Fruit fly (Drosophila melanogaster) whole organism, embryonic: ENCODE results near the gene CG10470.

Experiments
- Abd-B ChIP-seq: fragments of 200-800 bp; sonication (Bioruptor generic); optimal IDR thresholded peaks from 2 replicates; lab custom pipeline; 2018; ENCODE audit warnings: missing biosample characterization, mild to moderate bottlenecking, missing genetic modification characterization, moderate library complexity
- Ada2b ChIP-seq: fragments of 200-800 bp; sonication (Bioruptor generic); IDR thresholded peaks from 2 replicates; pipeline ENCODE4 v1.3.6; 2022; ENCODE audit warnings: missing biosample characterization, missing genetic modification characterization
- Bgb ChIP-seq: fragments of 200-800 bp; sonication (Bioruptor generic); IDR thresholded peaks from 2 replicates; pipeline ENCODE4 v1.3.6; 2022; ENCODE audit warnings: missing biosample characterization, missing genetic modification characterization; ENCODE audit not compliant: partially characterized antibody
- CG10366 ChIP-seq: fragments of 200-800 bp; sonication (Bioruptor generic); IDR thresholded peaks from 2 replicates; pipeline ENCODE4 v1.3.6; 2022; ENCODE audit warnings: missing biosample characterization, missing genetic modification characterization
- CG11093 ChIP-seq: fragments of 200-800 bp; sonication (Bioruptor generic); IDR thresholded peaks from 3 replicates; pipeline ENCODE4 v1.3.6; 2022; ENCODE audit warnings: missing biosample characterization, missing genetic modification characterization
- CG14014 ChIP-seq: fragments of 200-800 bp; sonication (Bioruptor generic); IDR thresholded peaks from 2 replicates; pipeline ENCODE4 v1.3.6; 2022; ENCODE audit warnings: missing biosample characterization, missing genetic modification characterization
- CG14667 ChIP-seq: fragments of 200-800 bp; sonication (Bioruptor generic); IDR thresholded peaks from 2 replicates; pipeline ENCODE4 v1.3.6; 2022; ENCODE audit warnings: missing biosample characterization, missing genetic modification characterization
- CG14860 ChIP-seq: fragments of 200-800 bp; sonication (Bioruptor generic); IDR thresholded peaks from 3 replicates; pipeline ENCODE4 v1.3.6; 2022; ENCODE audit warnings: missing biosample characterization, missing genetic modification characterization; ENCODE audit not compliant: partially characterized antibody
- CG15479 ChIP-seq: fragments of 200-800 bp; sonication (Bioruptor generic); optimal IDR thresholded peaks from 3 replicates; lab custom pipeline; 2019; ENCODE audit warnings: missing biosample characterization, mild to moderate bottlenecking, missing genetic modification characterization, moderate library complexity
- CG17361 ChIP-seq: fragments of 200-800 bp; sonication (Bioruptor generic); IDR thresholded peaks from 3 replicates; pipeline ENCODE4 v1.3.6; 2022; ENCODE audit warnings: missing biosample characterization, missing genetic modification characterization
- CG4854 ChIP-seq: fragments of 200-800 bp; sonication (Bioruptor generic); optimal IDR thresholded peaks from 2 replicates; lab custom pipeline; 2016; ENCODE audit warnings: missing biosample characterization, missing genetic modification characterization, inconsistent platforms
- CG6854 ChIP-seq: fragments of 200-800 bp; sonication (Bioruptor generic); optimal IDR thresholded peaks from 3 replicates; lab custom pipeline; 2017; ENCODE audit warnings: missing biosample characterization, mild to moderate bottlenecking, missing genetic modification characterization
- CG7839 ChIP-seq: fragments of 200-800 bp; sonication (Bioruptor generic); optimal IDR thresholded peaks from 3 replicates; lab custom pipeline; 2018; ENCODE audit warnings: missing biosample characterization, mild to moderate bottlenecking, missing genetic modification characterization, moderate library complexity
- CG7987 ChIP-seq: fragments of 200-800 bp; sonication (Bioruptor generic); optimal IDR thresholded peaks from 2 replicates; lab custom pipeline; 2018; ENCODE audit warnings: missing biosample characterization, mild to moderate bottlenecking, missing genetic modification characterization, moderate library complexity
- CG8281 ChIP-seq: fragments of 200-800 bp; sonication (Bioruptor generic); optimal IDR thresholded peaks from 2 replicates; lab custom pipeline; 2018; ENCODE audit warnings: missing biosample characterization, mild to moderate bottlenecking, missing genetic modification characterization, moderate library complexity
- CG8765 ChIP-seq: fragments of 200-800 bp; sonication (Bioruptor generic); IDR thresholded peaks from 2 replicates; pipeline ENCODE4 v1.3.6; 2022; ENCODE audit warnings: missing biosample characterization, missing genetic modification characterization
- Dek ChIP-seq: fragments of 200-800 bp; sonication (Bioruptor generic); optimal IDR thresholded peaks from 3 replicates; lab custom pipeline; 2019; ENCODE audit warnings: missing biosample characterization, mild to moderate bottlenecking, missing genetic modification characterization, moderate library complexity
- E2f2 ChIP-seq: fragments of 200-800 bp; sonication (Bioruptor generic); IDR thresholded peaks from 2 replicates; pipeline ENCODE4 v1.3.6; 2022; ENCODE audit warnings: missing biosample characterization, missing genetic modification characterization
- Ets65A ChIP-seq: fragments of 200-800 bp; sonication (Bioruptor generic); peaks from one replicate; lab custom pipeline; 2016; ENCODE audit warnings: missing biosample characterization, missing genetic modification characterization
- HHEX ChIP-seq: fragments of 200-800 bp; sonication (Bioruptor generic); optimal IDR thresholded peaks from 3 replicates; lab custom pipeline; 2017; ENCODE audit warnings: missing biosample characterization, mild to moderate bottlenecking, missing genetic modification characterization, missing genetic modification reagents
- HmgZ ChIP-seq: fragments of 200-800 bp; sonication (Bioruptor generic); optimal IDR thresholded peaks from 2 replicates; lab custom pipeline; 2018; ENCODE audit warnings: missing biosample characterization, mild to moderate bottlenecking, missing genetic modification characterization
- Hmr ChIP-seq: fragments of 200-800 bp; sonication (Bioruptor generic); optimal IDR thresholded peaks from 3 replicates; lab custom pipeline; 2017; ENCODE audit warnings: mild to moderate bottlenecking, missing biosample characterization, missing genetic modification reagents, missing genetic modification characterization
- Hmx ChIP-seq: fragments of 200-800 bp; sonication (Bioruptor generic); optimal IDR thresholded peaks from 2 replicates; lab custom pipeline; 2016; ENCODE audit warnings: missing biosample characterization, missing genetic modification characterization
- Lim3 ChIP-seq: fragments of 200-800 bp; sonication (Bioruptor generic); IDR thresholded peaks from 2 replicates; pipeline ENCODE4 v1.3.6; 2022; ENCODE audit warnings: missing biosample characterization, missing genetic modification characterization
- Nf-YC ChIP-seq: fragments of 200-800 bp; optimal IDR thresholded peaks from 3 replicates; lab custom pipeline; 2019; ENCODE audit warnings: missing biosample characterization, mild to moderate bottlenecking, missing genetic modification characterization, moderate library complexity
- Oli ChIP-seq: fragments of 200-800 bp; sonication (Bioruptor generic); optimal IDR thresholded peaks from 2 replicates; lab custom pipeline; 2018; ENCODE audit warnings: missing biosample characterization, mild to moderate bottlenecking, missing genetic modification characterization, moderate library complexity
- Opbp ChIP-seq: fragments of 200-800 bp; sonication (Bioruptor generic); IDR thresholded peaks from 3 replicates; pipeline ENCODE4 v1.3.6; 2022; ENCODE audit warnings: missing biosample characterization, missing genetic modification characterization; ENCODE audit not compliant: partially characterized antibody
- Ravus ChIP-seq: fragments of 200-800 bp; sonication (Bioruptor generic); IDR thresholded peaks from 2 replicates; pipeline ENCODE4 v1.3.6; 2022; ENCODE audit warnings: missing biosample characterization, missing genetic modification characterization
- Rx ChIP-seq: fragments of 200-800 bp; sonication (Bioruptor generic); IDR thresholded peaks from 2 replicates; pipeline ENCODE4 v1.3.6; 2022; ENCODE audit warnings: missing biosample characterization, missing genetic modification characterization
- Tbp ChIP-seq: fragments of >200 bp; optimal IDR thresholded peaks from 2 replicates; lab custom pipeline; 2018; ENCODE audit warnings: missing biosample characterization, missing genetic modification characterization
- bab2 ChIP-seq: fragments of 200-800 bp; sonication (Bioruptor generic); optimal IDR thresholded peaks from 2 replicates; lab custom pipeline; 2016; ENCODE audit warnings: missing biosample characterization, missing genetic modification characterization
- cad ChIP-seq: fragments of >200 bp; optimal IDR thresholded peaks from 2 replicates; lab custom pipeline; 2017; ENCODE audit warnings: missing biosample characterization, missing genetic modification characterization
- chn ChIP-seq: fragments of 200-800 bp; sonication (Bioruptor generic); optimal IDR thresholded peaks from 2 replicates; lab custom pipeline; 2016; ENCODE audit warnings: missing biosample characterization, missing genetic modification characterization
- crol ChIP-seq: fragments of 200-800 bp; sonication (Bioruptor generic); IDR thresholded peaks from 2 replicates; pipeline ENCODE4 v1.3.6; 2022; ENCODE audit warnings: missing biosample characterization, missing genetic modification characterization
- crp ChIP-seq, 2 experiments: fragments of 200-800 bp; sonication (Bioruptor generic); optimal IDR thresholded peaks; 2 replicates in 1 of 2; 3 replicates in 1 of 2; lab custom pipeline; 2017; ENCODE audit warnings: missing biosample characterization in 2 of 2, missing genetic modification characterization in 2 of 2, mild to moderate bottlenecking in 1 of 2, moderate library complexity in 1 of 2
- cwo ChIP-seq: fragments of 200-800 bp; sonication (Bioruptor generic); optimal IDR thresholded peaks from 3 replicates; lab custom pipeline; 2017; ENCODE audit warnings: missing biosample characterization, missing genetic modification characterization, mild to moderate bottlenecking, moderate library complexity, missing genetic modification reagents
- dmrt99B ChIP-seq: fragments of 200-800 bp; sonication (Bioruptor generic); optimal IDR thresholded peaks from 2 replicates; lab custom pipeline; 2018; ENCODE audit warnings: missing biosample characterization, mild to moderate bottlenecking, missing genetic modification characterization, moderate library complexity
- esg ChIP-seq: fragments of 200-800 bp; sonication (Bioruptor generic); conservative IDR thresholded peaks from 2 replicates; pipeline ENCODE4 v1.3.6; 2022; ENCODE audit warnings: missing biosample characterization, missing genetic modification characterization
- exex ChIP-seq: fragments of 200-800 bp; sonication (Bioruptor generic); optimal IDR thresholded peaks from 4 replicates; lab custom pipeline; 2018; ENCODE audit warnings: missing biosample characterization, mild to moderate bottlenecking, missing genetic modification characterization, moderate library complexity
- fd102C ChIP-seq: fragments of 200-800 bp; sonication (Bioruptor generic); optimal IDR thresholded peaks from 2 replicates; lab custom pipeline; 2018; ENCODE audit warnings: missing biosample characterization, mild to moderate bottlenecking, missing genetic modification characterization, moderate library complexity
- hkb ChIP-seq, 2 experiments: fragments of 200-800 bp in 1 of 2; fragments of >200 bp in 1 of 2; sonication (Bioruptor generic) in 1 of 2; IDR thresholded peaks in 1 of 2; optimal IDR thresholded peaks in 1 of 2; 2 replicates each; pipeline versions ENCODE4 v1.3.6 to Lab custom; 2017 to 2022; ENCODE audit warnings: missing biosample characterization in 1 of 2, missing genetic modification characterization in 1 of 2
- nom ChIP-seq: fragments of 200-800 bp; sonication (Bioruptor generic); optimal IDR thresholded peaks from 2 replicates; lab custom pipeline; 2017; ENCODE audit warnings: missing biosample characterization, missing genetic modification characterization, mild to moderate bottlenecking, moderate library complexity, missing genetic modification reagents
- oc ChIP-seq: fragments of 200-800 bp; sonication (Bioruptor generic); optimal IDR thresholded peaks from 2 replicates; lab custom pipeline; 2018; ENCODE audit warnings: missing biosample characterization, mild to moderate bottlenecking, missing genetic modification characterization, moderate library complexity
- odd ChIP-seq: fragments of 200-800 bp; sonication (Bioruptor generic); optimal IDR thresholded peaks from 2 replicates; lab custom pipeline; 2017; ENCODE audit warnings: missing biosample characterization, mild to moderate bottlenecking, missing genetic modification characterization
- pum ChIP-seq: fragments of 200-800 bp; sonication (Bioruptor generic); optimal IDR thresholded peaks from 2 replicates; lab custom pipeline; 2016; ENCODE audit warnings: missing biosample characterization, missing genetic modification characterization
- tap ChIP-seq: fragments of 200-800 bp; optimal IDR thresholded peaks from 3 replicates; lab custom pipeline; 2019; ENCODE audit warnings: missing biosample characterization, mild to moderate bottlenecking, missing genetic modification characterization, moderate library complexity
- tin ChIP-seq: fragments of 200-800 bp; sonication (Bioruptor generic); optimal IDR thresholded peaks from 3 replicates; lab custom pipeline; 2016; ENCODE audit warnings: missing biosample characterization, missing genetic modification characterization
- ttk ChIP-seq: fragments of 200-800 bp; sonication (Bioruptor generic); IDR thresholded peaks from 2 replicates; pipeline ENCODE4 v2.1.2; 2022; ENCODE audit warnings: missing biosample characterization, missing genetic modification characterization

CG10470 gene

DNA sequence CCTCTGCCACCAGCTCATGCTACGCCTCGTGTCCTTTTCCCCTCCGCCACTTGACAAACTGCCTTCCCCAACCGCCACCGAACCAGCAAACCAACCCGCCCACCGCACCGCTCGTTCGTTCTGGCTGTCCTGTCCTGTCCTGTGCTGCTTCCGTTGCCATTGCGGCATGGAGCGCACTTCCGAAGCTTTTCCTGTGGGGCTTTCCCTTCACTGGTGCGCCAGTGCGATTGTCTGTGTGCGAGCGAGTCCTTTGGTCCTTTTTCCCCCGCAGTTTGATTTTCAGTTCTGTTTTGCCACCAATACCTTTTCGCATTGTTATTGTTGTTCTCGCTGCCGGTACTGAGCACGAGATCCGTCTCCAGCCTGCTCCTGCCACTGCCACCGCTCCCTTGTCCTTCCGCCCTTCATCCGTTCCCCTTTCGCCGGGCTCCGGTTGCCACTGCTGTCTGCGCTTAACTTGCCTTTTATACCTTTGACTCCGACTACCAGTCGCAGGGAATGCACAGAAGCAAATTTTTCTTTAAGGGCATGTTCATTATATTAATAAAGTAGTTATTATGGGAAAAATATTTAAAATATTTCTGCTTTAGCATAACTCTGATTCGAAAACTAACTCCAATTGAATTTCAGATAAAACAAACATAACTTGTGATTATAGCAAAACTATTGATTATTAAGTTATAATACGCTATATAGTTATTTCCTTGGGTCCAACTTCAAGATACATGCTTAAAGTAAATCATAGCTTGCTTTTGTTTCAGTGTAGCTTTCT lies 24.7 kb upstream of the CG10470 start (continued):
- TF ChIP-seq esg = peak; percentile 49; the same call in 1 of the 2 replicates
- TF ChIP-seq bab2 (GFP tag; lab: Kevin White, UChicago) = peak; percentile 5
- no peak for TF ChIP-seq Lim3
- TF ChIP-seq fd102C (GFP tag; lab: Kevin White, UChicago) = no peak
- peak; percentile 58; the same call in 1 of the 2 replicates for TF ChIP-seq CG14014 (GFP tag; lab: Robert Waterston, UW)
- peak; percentile 73 for TF ChIP-seq cwo (GFP tag; lab: Kevin White, UChicago)
- TF ChIP-seq HmgZ (tag; lab: Kevin White, UChicago) = peak; percentile 65
- no peak for TF ChIP-seq Rx (GFP tag; lab: Robert Waterston, UW)
- no peak for TF ChIP-seq chn
- TF ChIP-seq oc = peak; percentile 31
- TF ChIP-seq dmrt99B (tag; lab: Kevin White, UChicago) = peak; percentile 87
- no peak for TF ChIP-seq Opbp (GFP tag; lab: Robert Waterston, UW)
- peak; percentile 80 for TF ChIP-seq Oli
- TF ChIP-seq Ets65A (GFP tag; lab: Kevin White, UChicago) = peak; percentile 89
- peak; percentile 74 for TF ChIP-seq Dek (tag; lab: Kevin White, UChicago)
- no peak for TF ChIP-seq hkb (optimal IDR thresholded peaks at IDR 0.05; lab: Kevin White, UChicago)
- TF ChIP-seq hkb (GFP tag; IDR thresholded peaks at IDR 0.05; lab: Robert Waterston, UW) = peak; percentile 68
- peak; percentile 17 for TF ChIP-seq pum (GFP tag; lab: Kevin White, UChicago)
- TF ChIP-seq HHEX (GFP tag; lab: Kevin White, UChicago) = peak; percentile 78
- peak; percentile 10; the same call in 1 of the 3 replicates for TF ChIP-seq CG11093 (GFP tag; lab: Robert Waterston, UW)
- TF ChIP-seq Ada2b (GFP tag; lab: Robert Waterston, UW) = peak; percentile 39; the same call in 1 of the 2 replicates
- peak; percentile 66 for TF ChIP-seq Nf-YC
- peak; percentile 27; the same call in 1 of the 2 replicates for TF ChIP-seq CG10366 (GFP tag; lab: Robert Waterston, UW)
- peak; percentile 15 for TF ChIP-seq exex (tag; lab: Kevin White, UChicago)
- TF ChIP-seq CG14667 (GFP tag; lab: Robert Waterston, UW) = peak; percentile 21; the same call in 1 of the 2 replicates
- no peak for TF ChIP-seq cad
- TF ChIP-seq CG17361 (GFP tag; lab: Robert Waterston, UW) = peak; percentile 89
- TF ChIP-seq tin (GFP tag; lab: Kevin White, UChicago) = peak; percentile 33
- peak; percentile 90 for TF ChIP-seq crol
- no peak for TF ChIP-seq CG14860
- TF ChIP-seq odd (GFP tag; lab: Kevin White, UChicago) = peak; percentile 58
- no peak for TF ChIP-seq CG4854 (GFP tag; lab: Kevin White, UChicago)
- TF ChIP-seq Hmr = peak; percentile 88
- TF ChIP-seq CG6854 (GFP tag; lab: Kevin White, UChicago) = peak; percentile 53
- TF ChIP-seq CG7987 (GFP tag; lab: Kevin White, UChicago) = peak; percentile 10
- TF ChIP-seq CG7839 (tag; lab: Kevin White, UChicago) = peak; percentile 82
- TF ChIP-seq Bgb = no peak; the same call in 1 of the 2 replicates
- peak; percentile 41 for TF ChIP-seq nom (GFP tag; lab: Kevin White, UChicago)
- peak in 1 of 2 experiments; percentile 15 for TF ChIP-seq crp (GFP tag; optimal IDR thresholded peaks at IDR 0.05; lab: Kevin White, UChicago)
- peak; percentile 36 for TF ChIP-seq Abd-B
- TF ChIP-seq E2f2 (GFP tag; lab: Robert Waterston, UW) = peak; percentile 25; the same call in 1 of the 2 replicates
- no peak for TF ChIP-seq CG15479 (GFP tag; lab: Kevin White, UChicago)
- peak; percentile 9 for TF ChIP-seq Hmx (GFP tag; lab: Kevin White, UChicago)
- TF ChIP-seq CG8765 (GFP tag; lab: Robert Waterston, UW) = no peak
- TF ChIP-seq CG8281 (tag; lab: Kevin White, UChicago) = peak; percentile 19
- TF ChIP-seq ttk (GFP tag; lab: Robert Waterston, UW) = peak; percentile 49; the same call in 1 of the 2 replicates
- no peak for TF ChIP-seq Ravus
- peak; percentile 74 for TF ChIP-seq tap (tag; lab: Kevin White, UChicago)
- no peak for TF ChIP-seq Tbp
